In the genomic region with DNA sequence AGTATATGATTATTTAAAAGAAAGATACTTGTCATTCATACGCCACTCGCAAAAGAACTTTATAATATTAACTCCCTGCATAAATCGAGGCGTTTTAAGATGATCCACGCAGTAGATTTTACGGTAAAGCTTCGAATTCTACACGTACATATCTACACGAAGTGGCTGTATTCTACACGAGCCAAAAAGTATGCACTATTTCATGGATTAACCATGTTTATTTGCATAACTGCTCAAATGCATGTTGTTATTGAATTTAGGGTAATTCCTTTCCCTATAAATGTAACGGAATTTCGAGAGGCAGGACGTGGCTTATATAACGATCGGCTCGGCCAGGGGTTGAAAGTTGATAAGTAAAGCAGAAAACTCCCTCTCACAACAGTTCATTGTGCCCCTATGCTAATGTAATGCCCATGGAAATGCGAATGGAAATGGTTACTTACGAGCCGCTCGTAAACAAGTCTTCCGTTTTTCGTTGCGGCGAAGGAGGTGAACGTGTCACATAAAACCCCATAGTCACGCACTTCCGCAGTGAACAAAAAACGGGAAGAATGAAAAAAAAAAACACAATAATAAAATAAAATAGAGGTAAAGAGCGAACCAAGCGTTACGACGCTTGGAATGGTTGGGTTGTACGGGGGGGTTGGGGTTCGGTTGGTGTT, we compare ENCODE assay signal across 5 fruit fly cellular contexts.
A peak's percentile ranks its signal among the peaks of the same experiment; 100 is the strongest.
TF ChIP-seq lines count a peak whose summit lies in the region.

No protein-coding gene starts in this region.

- TF ChIP-seq CTCF in S2 (optimal IDR thresholded peaks at IDR 0.05; lab: Kevin White, UChicago) = peak; percentile 77 to 79
- peak; percentile 88 for TF ChIP-seq CTCF in whole organism, embryonic (GFP tag; optimal IDR thresholded peaks at IDR 0.05; lab: Kevin White, UChicago)

TF ChIP-seq in whole organism, embryonic, 481 proteins besides CTCF, POLR2A, EP300 and RAD21 (continues in another document):
- TF ChIP-seq Xbp1 (GFP tag; optimal IDR thresholded peaks at IDR 0.05; lab: Kevin White, UChicago) (no peak), Sox100B (GFP tag; optimal IDR thresholded peaks at IDR 0.05; lab: Kevin White, UChicago) (no peak), nerfin-1 (tag; optimal IDR thresholded peaks at IDR 0.05; lab: Kevin White, UChicago) (peak; percentile 91), CG7745 (tag; optimal IDR thresholded peaks at IDR 0.05; lab: Kevin White, UChicago) (no peak), Aef1 (GFP tag; IDR thresholded peaks at IDR 0.05; lab: Robert Waterston, UW) (no peak), CG7963 (GFP tag; IDR thresholded peaks at IDR 0.05; lab: Robert Waterston, UW; ENCODE audit: partially characterized antibody) (no peak), pzg (GFP tag; optimal IDR thresholded peaks at IDR 0.05; lab: Kevin White, UChicago) (no peak), grau (tag; optimal IDR thresholded peaks at IDR 0.05; lab: Kevin White, UChicago) (no peak), fd64A (GFP tag; optimal IDR thresholded peaks at IDR 0.05; lab: Kevin White, UChicago) (no peak), CG6791 (GFP tag; IDR thresholded peaks at IDR 0.05; lab: Robert Waterston, UW; ENCODE audit: partially characterized antibody) (peak; percentile 69; the same call in 2 of the 3 replicates), CG33213 (GFP tag; optimal IDR thresholded peaks at IDR 0.05; lab: Kevin White, UChicago) (peak; percentile 14), vvl (GFP tag; IDR thresholded peaks at IDR 0.05; lab: Robert Waterston, UW) (peak; percentile 81), Scr (GFP tag; IDR thresholded peaks at IDR 0.05; lab: Robert Waterston, UW; ENCODE audit: partially characterized antibody) (0 out of 2 replicates have a peak, but pooled peaks have one; percentile 11), CG13424 (tag; optimal IDR thresholded peaks at IDR 0.05; lab: Kevin White, UChicago) (no peak), CG14965 (GFP tag; optimal IDR thresholded peaks at IDR 0.05; lab: Kevin White, UChicago; ENCODE audit: borderline replicate concordance) (no peak), kni (GFP tag; optimal IDR thresholded peaks at IDR 0.05; lab: Kevin White, UChicago) (peak; percentile 91), CG15601 (tag; optimal IDR thresholded peaks at IDR 0.05; lab: Kevin White, UChicago) (peak; percentile 8), CG3726 (GFP tag; IDR thresholded peaks at IDR 0.05; lab: Robert Waterston, UW) (no peak), Dek (tag; optimal IDR thresholded peaks at IDR 0.05; lab: Kevin White, UChicago) (no peak)

TF ChIP-seq in whole organism, prepupa, 60 proteins besides CTCF, POLR2A, EP300 and RAD21:
- TF ChIP-seq CG6276 (GFP tag; optimal IDR thresholded peaks at IDR 0.05; lab: Kevin White, UChicago) = no peak
- peak; percentile 19 for TF ChIP-seq svp (GFP tag; lab: Kevin White, UChicago)
- peak in 1 of 2 experiments; percentile 70 for TF ChIP-seq ss (GFP tag; optimal IDR thresholded peaks at IDR 0.05; lab: Kevin White, UChicago)
- TF ChIP-seq cyc (GFP tag; optimal IDR thresholded peaks at IDR 0.05; lab: Kevin White, UChicago) = no peak
- TF ChIP-seq Eip75B (GFP tag; optimal IDR thresholded peaks at IDR 0.05; lab: Kevin White, UChicago) = no peak
- peak; percentile 38 for TF ChIP-seq Eip78C (GFP tag; lab: Kevin White, UChicago)
- TF ChIP-seq net (GFP tag; optimal IDR thresholded peaks at IDR 0.05; lab: Kevin White, UChicago) = no peak
- TF ChIP-seq CG8119 (GFP tag; IDR thresholded peaks at IDR 0.05; lab: Robert Waterston, UW) = no peak
- no peak for TF ChIP-seq spab (GFP tag; optimal IDR thresholded peaks at IDR 0.05; lab: Kevin White, UChicago)
- TF ChIP-seq fkh (GFP tag; optimal IDR thresholded peaks at IDR 0.05; lab: Kevin White, UChicago) = peak; percentile 85
- no peak for TF ChIP-seq vri (GFP tag; optimal IDR thresholded peaks at IDR 0.05; lab: Kevin White, UChicago)
TF ChIP-seq in whole organism, prepupa: peak in this region for 4.

TF ChIP-seq in whole organism, pupa, 21 proteins besides CTCF, POLR2A, EP300 and RAD21:
- TF ChIP-seq CG8301 (tag; optimal IDR thresholded peaks at IDR 0.05; lab: Kevin White, UChicago) (no peak), EcR (GFP tag; optimal IDR thresholded peaks at IDR 0.05; lab: Kevin White, UChicago) (peak; percentile 5)

TF ChIP-seq in whole organism, wandering third instar larva, 38 proteins besides CTCF, POLR2A, EP300 and RAD21:
- peak; percentile 69 for TF ChIP-seq Myc (optimal IDR thresholded peaks at IDR 0.05; lab: Kevin White, UChicago)
- no peak for TF ChIP-seq tai (GFP tag; optimal IDR thresholded peaks at IDR 0.05; lab: Kevin White, UChicago)
TF ChIP-seq in whole organism, wandering third instar larva: peak in this region for 1.
